Fruit fly (Drosophila melanogaster) whole organism, prepupa: ENCODE data around the gene Gnpnat.
A peak's percentile ranks its signal among the peaks of the same experiment; 100 is the strongest.

Source experiments
- Blimp-1 ChIP-seq: fragments of 200-800 bp; sonication (Bioruptor generic); optimal IDR thresholded peaks from 3 replicates; lab custom pipeline; 2017; ENCODE audit warnings: missing biosample characterization, missing genetic modification characterization, mild to moderate bottlenecking, moderate library complexity, missing genetic modification reagents
- CG10631 ChIP-seq: fragments of 200-800 bp; sonication (Bioruptor generic); optimal IDR thresholded peaks from 2 replicates; lab custom pipeline; 2016; ENCODE audit warnings: missing biosample characterization, missing genetic modification characterization
- CG10669 ChIP-seq: fragments of 200-800 bp; sonication (Bioruptor generic); optimal IDR thresholded peaks from 3 replicates; lab custom pipeline; 2018; ENCODE audit warnings: missing biosample characterization, mild to moderate bottlenecking, missing genetic modification characterization, moderate library complexity
- CG11294 ChIP-seq: fragments of 200-800 bp; sonication (Bioruptor generic); IDR thresholded peaks from 2 replicates; pipeline ENCODE4 v1.3.6; 2022; ENCODE audit warnings: missing biosample characterization, missing genetic modification characterization
- CG11762 ChIP-seq: fragments of 200-800 bp; sonication (Bioruptor generic); optimal IDR thresholded peaks from 3 replicates; lab custom pipeline; 2016; ENCODE audit warnings: missing biosample characterization, missing genetic modification characterization; ENCODE audit not compliant: insufficient read depth
- CG11902 ChIP-seq: fragments of 200-800 bp; sonication (Bioruptor generic); optimal IDR thresholded peaks from 3 replicates; lab custom pipeline; 2016; ENCODE audit warnings: missing biosample characterization, missing genetic modification characterization
- CG15336 ChIP-seq: fragments of 200-800 bp; sonication (Bioruptor generic); IDR thresholded peaks from 2 replicates; pipeline ENCODE4 v1.3.6; 2022; ENCODE audit warnings: missing biosample characterization, missing genetic modification characterization
- CG1621 ChIP-seq: fragments of 200-800 bp; sonication (Bioruptor generic); optimal IDR thresholded peaks from 3 replicates; lab custom pipeline; 2018; ENCODE audit warnings: missing biosample characterization, mild to moderate bottlenecking, missing genetic modification characterization
- CG16779 ChIP-seq: fragments of 200-800 bp; sonication (Bioruptor generic); optimal IDR thresholded peaks from 3 replicates; lab custom pipeline; 2017; ENCODE audit warnings: missing biosample characterization, mild to moderate bottlenecking, missing genetic modification characterization
- CG3032 ChIP-seq: fragments of 200-800 bp; optimal IDR thresholded peaks from 2 replicates; lab custom pipeline; 2019; ENCODE audit warnings: missing biosample characterization, mild to moderate bottlenecking, missing genetic modification characterization, moderate library complexity
- CG32006 ChIP-seq: fragments of 200-800 bp; sonication (Bioruptor generic); optimal IDR thresholded peaks from 3 replicates; lab custom pipeline; 2017; ENCODE audit warnings: missing biosample characterization, mild to moderate bottlenecking, missing genetic modification characterization
- CG34406 ChIP-seq: fragments of 200-800 bp; sonication (Bioruptor generic); optimal IDR thresholded peaks from 3 replicates; lab custom pipeline; 2016; ENCODE audit warnings: missing biosample characterization, missing genetic modification characterization
- CG3919 ChIP-seq: fragments of 200-800 bp; sonication (Bioruptor generic); optimal IDR thresholded peaks from 3 replicates; lab custom pipeline; 2016; ENCODE audit warnings: missing biosample characterization, missing genetic modification characterization
- CG4318 ChIP-seq: fragments of 200-800 bp; sonication (Bioruptor generic); optimal IDR thresholded peaks from 3 replicates; lab custom pipeline; 2017; ENCODE audit warnings: missing biosample characterization, mild to moderate bottlenecking, missing genetic modification characterization
- CG6276 ChIP-seq: fragments of 200-800 bp; sonication (Bioruptor generic); optimal IDR thresholded peaks from 2 replicates; lab custom pipeline; 2017; ENCODE audit warnings: missing biosample characterization, mild to moderate bottlenecking, missing genetic modification characterization
- CG6808 ChIP-seq: fragments of 200-800 bp; sonication (Bioruptor generic); optimal IDR thresholded peaks from 3 replicates; lab custom pipeline; 2017; ENCODE audit warnings: missing biosample characterization, missing genetic modification characterization, mild to moderate bottlenecking, moderate library complexity, missing genetic modification reagents
- CG6854 ChIP-seq: fragments of 200-800 bp; sonication (Bioruptor generic); optimal IDR thresholded peaks from 2 replicates; lab custom pipeline; 2017; ENCODE audit warnings: missing biosample characterization, mild to moderate bottlenecking, missing genetic modification characterization
- CG7368 ChIP-seq: fragments of 200-800 bp; sonication (Bioruptor generic); optimal IDR thresholded peaks from 3 replicates; lab custom pipeline; 2016; ENCODE audit warnings: missing biosample characterization, missing genetic modification characterization
- CG8119 ChIP-seq: fragments of 200-800 bp; sonication (Bioruptor generic); IDR thresholded peaks from 3 replicates; pipeline ENCODE4 v1.3.6; 2022; ENCODE audit warnings: missing biosample characterization, missing genetic modification characterization
- CG8319 ChIP-seq: fragments of 200-800 bp; sonication (Bioruptor generic); optimal IDR thresholded peaks from 3 replicates; lab custom pipeline; 2016; ENCODE audit warnings: missing biosample characterization, missing genetic modification characterization
- CG8632 ChIP-seq: fragments of 200-800 bp; sonication (Bioruptor generic); optimal IDR thresholded peaks from 3 replicates; lab custom pipeline; 2016; ENCODE audit warnings: missing biosample characterization, missing genetic modification characterization
- CG9139 ChIP-seq: fragments of 200-800 bp; sonication (Bioruptor generic); optimal IDR thresholded peaks from 3 replicates; lab custom pipeline; 2017; ENCODE audit warnings: missing biosample characterization, mild to moderate bottlenecking, missing genetic modification characterization
- Eip75B ChIP-seq: fragments of 200-800 bp; sonication (Bioruptor generic); optimal IDR thresholded peaks from 3 replicates; lab custom pipeline; 2016; ENCODE audit warnings: missing biosample characterization, missing genetic modification characterization
- Eip78C ChIP-seq: fragments of 200-800 bp; sonication (Bioruptor generic); peaks from one replicate; lab custom pipeline; 2016; ENCODE audit warnings: missing biosample characterization, missing genetic modification characterization
- Eip93F ChIP-seq: fragments of 200-800 bp; sonication (Bioruptor generic); optimal IDR thresholded peaks from 2 replicates; lab custom pipeline; 2016; ENCODE audit warnings: missing biosample characterization, mild to moderate bottlenecking, missing genetic modification characterization
- Ets21C ChIP-seq: fragments of 200-800 bp; sonication (Bioruptor generic); optimal IDR thresholded peaks from 3 replicates; lab custom pipeline; 2016; ENCODE audit warnings: missing biosample characterization, missing genetic modification characterization
- Gug ChIP-seq: fragments of 200-800 bp; sonication (Bioruptor generic); IDR thresholded peaks from 2 replicates; pipeline ENCODE4 v1.3.6; 2022; ENCODE audit warnings: missing biosample characterization, missing genetic modification characterization
- Hr38 ChIP-seq: sonication (Bioruptor generic); optimal IDR thresholded peaks from 2 replicates; lab custom pipeline; 2016; ENCODE audit warnings: missing biosample characterization, missing genetic modification characterization
- Hr39 ChIP-seq: fragments of 200-800 bp; sonication (Bioruptor generic); optimal IDR thresholded peaks from 2 replicates; lab custom pipeline; 2016; ENCODE audit warnings: missing biosample characterization, missing genetic modification characterization
- Hr4 ChIP-seq: fragments of 200-800 bp; sonication (Bioruptor generic); optimal IDR thresholded peaks from 3 replicates; lab custom pipeline; 2016; ENCODE audit warnings: missing biosample characterization, missing genetic modification characterization
- Lpt ChIP-seq: fragments of 200-800 bp; sonication (Bioruptor generic); optimal IDR thresholded peaks from 3 replicates; lab custom pipeline; 2016; ENCODE audit warnings: missing biosample characterization, missing genetic modification characterization
- Met ChIP-seq: fragments of 200-800 bp; sonication (Bioruptor generic); optimal IDR thresholded peaks from 3 replicates; lab custom pipeline; 2016; ENCODE audit warnings: missing biosample characterization, missing genetic modification characterization
- Smox ChIP-seq: fragments of 200-800 bp; sonication (Bioruptor generic); optimal IDR thresholded peaks from 3 replicates; lab custom pipeline; 2016; ENCODE audit warnings: missing biosample characterization, missing genetic modification characterization
- Sox102F ChIP-seq: fragments of 200-800 bp; sonication (Bioruptor generic); optimal IDR thresholded peaks from 2 replicates; lab custom pipeline; 2016; ENCODE audit warnings: missing biosample characterization, mild to moderate bottlenecking, missing genetic modification characterization
- Sox14 ChIP-seq: fragments of 200-800 bp; sonication (Bioruptor generic); optimal IDR thresholded peaks from 3 replicates; lab custom pipeline; 2016; ENCODE audit warnings: missing biosample characterization, missing genetic modification characterization
- Sox15 ChIP-seq: fragments of 200-800 bp; sonication (Bioruptor generic); optimal IDR thresholded peaks from 3 replicates; lab custom pipeline; 2016; ENCODE audit warnings: missing biosample characterization, missing genetic modification characterization
- achi ChIP-seq: fragments of 200-800 bp; sonication (Bioruptor generic); optimal IDR thresholded peaks from 3 replicates; lab custom pipeline; 2016; ENCODE audit warnings: missing biosample characterization, missing genetic modification characterization
- acj6 ChIP-seq: fragments of 200-800 bp; sonication (Bioruptor generic); optimal IDR thresholded peaks from 3 replicates; lab custom pipeline; 2016; ENCODE audit warnings: missing biosample characterization, missing genetic modification characterization
- cyc ChIP-seq: fragments of 200-800 bp; sonication (Bioruptor generic); optimal IDR thresholded peaks from 3 replicates; lab custom pipeline; 2016; ENCODE audit warnings: missing biosample characterization, missing genetic modification characterization
- dac ChIP-seq: fragments of 200-800 bp; sonication (Bioruptor generic); optimal IDR thresholded peaks from 2 replicates; lab custom pipeline; 2017; ENCODE audit warnings: missing biosample characterization, mild to moderate bottlenecking, missing genetic modification characterization
- eg ChIP-seq: fragments of 200-800 bp; sonication (Bioruptor generic); IDR thresholded peaks from 3 replicates; pipeline ENCODE4 v1.3.6; 2022; ENCODE audit warnings: missing biosample characterization, missing genetic modification characterization
- fd59A ChIP-seq: fragments of 200-800 bp; sonication (Bioruptor generic); optimal IDR thresholded peaks from 2 replicates; lab custom pipeline; 2017; ENCODE audit warnings: missing biosample characterization, mild to moderate bottlenecking, missing genetic modification characterization, missing genetic modification reagents
- fd85E ChIP-seq: fragments of 200-800 bp; sonication (Bioruptor generic); optimal IDR thresholded peaks from 3 replicates; lab custom pipeline; 2016; ENCODE audit warnings: missing biosample characterization, missing genetic modification characterization
- fkh ChIP-seq: fragments of 200-800 bp; sonication (Bioruptor generic); optimal IDR thresholded peaks from 3 replicates; lab custom pipeline; 2017; ENCODE audit warnings: missing biosample characterization, mild to moderate bottlenecking, missing genetic modification characterization, moderate library complexity
- lz ChIP-seq: fragments of 200-800 bp; sonication (Bioruptor generic); optimal IDR thresholded peaks from 3 replicates; lab custom pipeline; 2016; ENCODE audit warnings: missing biosample characterization, missing genetic modification characterization
- pdm3 ChIP-seq: fragments of 200-800 bp; sonication (Bioruptor generic); optimal IDR thresholded peaks from 3 replicates; lab custom pipeline; 2016; ENCODE audit warnings: missing biosample characterization, missing genetic modification characterization
- salr ChIP-seq, 2 experiments: fragments of 200-800 bp; sonication (Bioruptor generic); optimal IDR thresholded peaks; 3 replicates each; lab custom pipeline; 2016 to 2018; ENCODE audit warnings: missing biosample characterization in 2 of 2, missing genetic modification characterization in 2 of 2, mild to moderate bottlenecking in 1 of 2
- spab ChIP-seq: fragments of 200-800 bp; sonication (Bioruptor generic); optimal IDR thresholded peaks from 2 replicates; lab custom pipeline; 2017; ENCODE audit warnings: missing biosample characterization, mild to moderate bottlenecking, missing genetic modification characterization, missing genetic modification reagents
- ss ChIP-seq, 2 experiments: fragments of 200-800 bp; sonication (Bioruptor generic); optimal IDR thresholded peaks; 2 replicates in 1 of 2; 3 replicates in 1 of 2; lab custom pipeline; 2017 to 2018; ENCODE audit warnings: mild to moderate bottlenecking in 2 of 2, missing biosample characterization in 2 of 2, missing genetic modification characterization in 2 of 2, moderate library complexity in 1 of 2
- svp ChIP-seq: fragments of 200-800 bp; sonication (Bioruptor generic); peaks from one replicate; lab custom pipeline; 2016; ENCODE audit warnings: missing biosample characterization, missing genetic modification characterization
- topi ChIP-seq: fragments of 200-800 bp; sonication (Bioruptor generic); optimal IDR thresholded peaks from 3 replicates; lab custom pipeline; 2016; ENCODE audit warnings: missing biosample characterization, missing genetic modification characterization
- vri ChIP-seq: fragments of 200-800 bp; sonication (Bioruptor generic); optimal IDR thresholded peaks from 3 replicates; lab custom pipeline; 2016; ENCODE audit warnings: missing biosample characterization, mild to moderate bottlenecking, missing genetic modification characterization

Gene Gnpnat

dm6 chr3R:29716782-29717317, 21.2 kb upstream of the Gnpnat start, which contains the start of gene Obp99b:
Gene Obp99b, minus strand, starts transcription at chr3R:29716896.
- TF ChIP-seq CG4318 (GFP tag; lab: Kevin White, UChicago) (peak; percentile 5), CG3032 (tag; lab: Kevin White, UChicago) (peak; percentile 55), CG11294 (GFP tag; lab: Robert Waterston, UW) (peak; percentile 48; the same call in 1 of the 2 replicates), cyc (GFP tag; lab: Kevin White, UChicago) (peak; percentile 61), CG6808 (GFP tag; lab: Kevin White, UChicago) (peak; percentile 68), CG11902 (GFP tag; lab: Kevin White, UChicago) (peak; percentile 7), CG7368 (GFP tag; lab: Kevin White, UChicago) (peak; percentile 78), fd59A (peak; percentile 68), CG1621 (peak; percentile 68), CG8319 (GFP tag; lab: Kevin White, UChicago) (peak; percentile 60), Sox102F (GFP tag; lab: Kevin White, UChicago) (peak; percentile 41), CG15336 (GFP tag; lab: Robert Waterston, UW) (peak; percentile 50), vri (GFP tag; lab: Kevin White, UChicago) (peak; percentile 53), Gug (GFP tag; lab: Robert Waterston, UW) (peak; percentile 41; the same call in 1 of the 2 replicates), Eip75B (GFP tag; lab: Kevin White, UChicago) (peak; percentile 78), dac (peak; percentile 86), Ets21C (no peak), Sox14 (peak; percentile 72), fkh (GFP tag; lab: Kevin White, UChicago) (peak; percentile 43), CG8632 (peak; percentile 39), Sox15 (no peak), CG9139 (GFP tag; lab: Kevin White, UChicago) (peak; percentile 48), CG10631 (no peak), Hr38 (GFP tag; lab: Kevin White, UChicago) (no peak), CG6854 (GFP tag; lab: Kevin White, UChicago) (no peak), achi (GFP tag; lab: Kevin White, UChicago) (peak; percentile 67), salr (GFP tag; optimal IDR thresholded peaks at IDR 0.05; lab: Kevin White, UChicago) (peak in 1 of 2 experiments; percentile 74), Eip78C (GFP tag; lab: Kevin White, UChicago) (peak; percentile 91), CG34406 (GFP tag; lab: Kevin White, UChicago) (peak; percentile 45), fd85E (GFP tag; lab: Kevin White, UChicago) (no peak), acj6 (GFP tag; lab: Kevin White, UChicago) (peak; percentile 78), CG8119 (GFP tag; lab: Robert Waterston, UW) (peak; percentile 29; the same call in 1 of the 3 replicates), Blimp-1 (GFP tag; lab: Kevin White, UChicago) (no peak), lz (peak; percentile 63), pdm3 (GFP tag; lab: Kevin White, UChicago) (peak; percentile 79), ss (GFP tag; optimal IDR thresholded peaks at IDR 0.05; lab: Kevin White, UChicago) (peak; percentile 51 to 80), CG6276 (peak; percentile 48), svp (GFP tag; lab: Kevin White, UChicago) (peak; percentile 100), CG3919 (GFP tag; lab: Kevin White, UChicago) (peak; percentile 91), Smox (GFP tag; lab: Kevin White, UChicago) (peak; percentile 39), CG32006 (GFP tag; lab: Kevin White, UChicago) (peak; percentile 60), Eip93F (GFP tag; lab: Kevin White, UChicago) (no peak), CG11762 (GFP tag; lab: Kevin White, UChicago) (peak; percentile 37), topi (GFP tag; lab: Kevin White, UChicago) (peak; percentile 66), Hr4 (GFP tag; lab: Kevin White, UChicago) (peak; percentile 74), CG16779 (peak; percentile 46), spab (peak; percentile 53), Lpt (GFP tag; lab: Kevin White, UChicago) (peak; percentile 41), Hr39 (peak; percentile 53), Met (peak; percentile 77), CG10669 (peak; percentile 68), eg (GFP tag; lab: Robert Waterston, UW) (peak; percentile 76)
